Worm (Caenorhabditis elegans): Measurements from ENCODE around the gene rnp-9.

The rnp-9 gene

DNA sequence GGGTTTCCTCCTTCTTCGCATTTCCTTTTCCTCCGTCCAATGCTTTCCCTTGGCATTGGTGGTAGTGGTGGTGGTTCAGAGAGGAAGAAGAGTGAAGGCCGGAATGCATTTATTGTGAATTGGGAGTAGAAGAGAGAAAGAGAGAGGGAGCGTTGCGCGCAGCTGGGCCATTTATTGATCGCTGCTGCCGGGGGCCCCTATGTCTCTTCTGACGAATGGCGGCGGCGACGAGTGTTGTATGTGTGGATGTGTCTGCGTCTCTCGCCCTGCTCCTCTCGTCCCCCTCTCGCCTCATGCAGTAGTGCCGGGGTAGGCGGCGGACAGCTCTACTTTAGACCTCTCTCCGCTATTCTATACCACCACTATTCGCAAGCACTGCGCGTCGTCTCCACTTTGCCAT lies 20.5 kb upstream of the rnp-9 start, which contains the start of gene unc-115 (continued):
- TF ChIP-seq ztf-22 (GFP tag; optimal IDR thresholded peaks at IDR 0.05), result no peak
- no peak for TF ChIP-seq hsf-1 (GFP tag; IDR thresholded peaks at IDR 0.05)
- TF ChIP-seq B0336.3 (GFP tag; IDR thresholded peaks at IDR 0.05), result peak; percentile 66
- TF ChIP-seq madf-3 (GFP tag; IDR thresholded peaks at IDR 0.05), result no peak
- TF ChIP-seq dpl-1 (GFP tag; optimal IDR thresholded peaks at IDR 0.05), result no peak
- no peak for TF ChIP-seq mes-4 (tag; optimal IDR thresholded peaks at IDR 0.05)
- no peak for TF ChIP-seq snpc-1.3 (tag; optimal IDR thresholded peaks at IDR 0.05; ENCODE audit: insufficient read depth)
- no peak for TF ChIP-seq pha-4 (tag; optimal IDR thresholded peaks at IDR 0.05)
- TF ChIP-seq snpc-3.4 (tag; optimal IDR thresholded peaks at IDR 0.05), result no peak
- TF ChIP-seq T26A5.8 (tag; optimal IDR thresholded peaks at IDR 0.05), result no peak
- TF ChIP-seq lin-54 (GFP tag; optimal IDR thresholded peaks at IDR 0.05), result peak; percentile 13
- TF ChIP-seq efl-1 (GFP tag; optimal IDR thresholded peaks at IDR 0.05), result no peak
- peak; percentile 67 for TF ChIP-seq attf-5 (GFP tag; optimal IDR thresholded peaks at IDR 0.05)
- no peak for TF ChIP-seq ztf-28 (GFP tag; IDR thresholded peaks at IDR 0.05)
- no peak for TF ChIP-seq mel-28 (tag; optimal IDR thresholded peaks at IDR 0.05; ENCODE audit: borderline replicate concordance)
- TF ChIP-seq cebp-2 (GFP tag; IDR thresholded peaks at IDR 0.05), result no peak
- TF ChIP-seq Y56A3A.18 (GFP tag; IDR thresholded peaks at IDR 0.05), result no peak
- no peak for TF ChIP-seq ama-1 (optimal IDR thresholded peaks at IDR 0.05)
- TF ChIP-seq ama-1 (GFP tag; optimal IDR thresholded peaks at IDR 0.05), result no peak
- TF ChIP-seq hlh-12 (tag; optimal IDR thresholded peaks at IDR 0.05), result no peak
- TF ChIP-seq mcd-1 (GFP tag; IDR thresholded peaks at IDR 0.05), result peak; percentile 58
- TF ChIP-seq ztf-25 (GFP tag; IDR thresholded peaks at IDR 0.05), result no peak
- no peak for TF ChIP-seq aptf-2 (GFP tag; conservative IDR thresholded peaks at IDR 0.05)
- no peak for TF ChIP-seq F39B2.1 (GFP tag; IDR thresholded peaks at IDR 0.05)
- peak; percentile 69 for TF ChIP-seq pbrm-1 (GFP tag; IDR thresholded peaks at IDR 0.05)
- TF ChIP-seq lin-26 (GFP tag; IDR thresholded peaks at IDR 0.05), result 0 out of 2 replicates have a peak, but pooled peaks have one; percentile 7
- TF ChIP-seq F10E7.11 (tag; optimal IDR thresholded peaks at IDR 0.05), result no peak
- no peak for TF ChIP-seq F37B4.10 (GFP tag; IDR thresholded peaks at IDR 0.05)
- TF ChIP-seq F52B5.7 (tag; optimal IDR thresholded peaks at IDR 0.05), result no peak
- no peak for TF ChIP-seq F55B11.4 (tag; optimal IDR thresholded peaks at IDR 0.05; ENCODE audit: borderline replicate concordance, insufficient read depth)
- peak; percentile 23 for TF ChIP-seq madf-10 (tag; optimal IDR thresholded peaks at IDR 0.05)
- no peak for TF ChIP-seq lag-1 (GFP tag; IDR thresholded peaks at IDR 0.05)
- no peak for TF ChIP-seq nhr-27 (tag; optimal IDR thresholded peaks at IDR 0.05)
- TF ChIP-seq nhr-80 (tag; optimal IDR thresholded peaks at IDR 0.05), result peak; percentile 64
- peak; percentile 81 for TF ChIP-seq K12H6.12 (tag; optimal IDR thresholded peaks at IDR 0.05)
- no peak for TF ChIP-seq tlf-1 (GFP tag; optimal IDR thresholded peaks at IDR 0.05)
- TF ChIP-seq T07F8.4 (tag; optimal IDR thresholded peaks at IDR 0.05), result no peak
- TF ChIP-seq mxl-1 (tag; optimal IDR thresholded peaks at IDR 0.05), result no peak
- no peak for TF ChIP-seq akir-1 (GFP tag; optimal IDR thresholded peaks at IDR 0.05)
- peak; percentile 10 for TF ChIP-seq F23B12.7 (tag; optimal IDR thresholded peaks at IDR 0.05; ENCODE audit: insufficient read depth)
- TF ChIP-seq tbx-9 (tag; optimal IDR thresholded peaks at IDR 0.05; ENCODE audit: borderline replicate concordance), result no peak
- TF ChIP-seq hmg-1.2 (GFP tag; IDR thresholded peaks at IDR 0.05), result peak; percentile 77
- TF ChIP-seq unc-130 (GFP tag; optimal IDR thresholded peaks at IDR 0.05), result no peak
- no peak for TF ChIP-seq B0035.1 (tag; optimal IDR thresholded peaks at IDR 0.05)
- TF ChIP-seq C17E4.6 (GFP tag; IDR thresholded peaks at IDR 0.05), result no peak
- TF ChIP-seq nhr-90 (tag; optimal IDR thresholded peaks at IDR 0.05), result peak; percentile 6
- no peak for TF ChIP-seq nhr-120 (GFP tag; IDR thresholded peaks at IDR 0.05)
- TF ChIP-seq cebp-1 (GFP tag; IDR thresholded peaks at IDR 0.05), result no peak
- TF ChIP-seq cebp-1 (tag; optimal IDR thresholded peaks at IDR 0.05), result peak; percentile 81
- TF ChIP-seq nfya-1 (tag; optimal IDR thresholded peaks at IDR 0.05; ENCODE audit: borderline replicate concordance, insufficient read depth), result no peak
